Fruit fly (Drosophila melanogaster) whole organism, embryonic: ENCODE data around the gene CG13928.
A peak's percentile ranks its signal among the peaks of the same experiment; 100 is the strongest.

Experiments used
- Abd-B ChIP-seq: fragments of 200-800 bp; sonication (Bioruptor generic); optimal IDR thresholded peaks from 2 replicates; lab custom pipeline; 2018; ENCODE audit warnings: missing biosample characterization, mild to moderate bottlenecking, missing genetic modification characterization, moderate library complexity
- Aef1 ChIP-seq: fragments of 200-800 bp; sonication (Bioruptor generic); IDR thresholded peaks from 3 replicates; pipeline ENCODE4 v1.3.6; 2022; ENCODE audit warnings: missing biosample characterization, missing genetic modification characterization
- Antp ChIP-seq: fragments of 200-800 bp; sonication (Bioruptor generic); optimal IDR thresholded peaks from 3 replicates; lab custom pipeline; 2016; ENCODE audit warnings: missing biosample characterization, missing genetic modification characterization
- Bteb2 ChIP-seq: fragments of 200-800 bp; sonication (Bioruptor generic); optimal IDR thresholded peaks from 2 replicates; lab custom pipeline; 2016; ENCODE audit warnings: missing biosample characterization, missing genetic modification characterization
- CG11085 ChIP-seq: fragments of 200-800 bp; sonication (Bioruptor generic); IDR thresholded peaks from 2 replicates; pipeline ENCODE4 v1.3.6; 2022; ENCODE audit warnings: missing biosample characterization, missing genetic modification characterization
- CG11398 ChIP-seq: fragments of 200-800 bp; sonication (Bioruptor generic); optimal IDR thresholded peaks from 2 replicates; lab custom pipeline; 2016; ENCODE audit warnings: missing biosample characterization, missing genetic modification characterization
- CG12236 ChIP-seq: fragments of 200-800 bp; sonication (Bioruptor generic); optimal IDR thresholded peaks from 2 replicates; lab custom pipeline; 2016; ENCODE audit warnings: missing biosample characterization, missing genetic modification characterization
- CG12659 ChIP-seq: fragments of 200-800 bp; sonication (Bioruptor generic); optimal IDR thresholded peaks from 3 replicates; lab custom pipeline; 2017; ENCODE audit warnings: mild to moderate bottlenecking, missing biosample characterization, missing genetic modification reagents, missing genetic modification characterization
- CG12942 ChIP-seq: fragments of 200-800 bp; sonication (Bioruptor generic); optimal IDR thresholded peaks from 3 replicates; lab custom pipeline; 2016; ENCODE audit warnings: missing biosample characterization, missing genetic modification characterization
- CG14710 ChIP-seq: fragments of 200-800 bp; sonication (Bioruptor generic); optimal IDR thresholded peaks from 3 replicates; lab custom pipeline; 2019; ENCODE audit warnings: missing biosample characterization, mild to moderate bottlenecking, missing genetic modification characterization, moderate library complexity
- CG16779 ChIP-seq: fragments of 200-800 bp; sonication (Bioruptor generic); IDR thresholded peaks from 2 replicates; pipeline ENCODE4 v1.3.6; 2022; ENCODE audit warnings: missing biosample characterization, missing genetic modification characterization
- CG16813 ChIP-seq: fragments of 200-800 bp; sonication (Bioruptor generic); IDR thresholded peaks from 3 replicates; pipeline ENCODE4 v1.3.6; 2022; ENCODE audit warnings: missing biosample characterization, missing genetic modification characterization; ENCODE audit not compliant: partially characterized antibody
- CG16815 ChIP-seq: fragments of 200-800 bp; sonication (Bioruptor generic); optimal IDR thresholded peaks from 3 replicates; lab custom pipeline; 2017; ENCODE audit warnings: missing biosample characterization, mild to moderate bottlenecking, missing genetic modification characterization
- CG18476 ChIP-seq: fragments of 200-800 bp; sonication (Bioruptor generic); optimal IDR thresholded peaks from 2 replicates; lab custom pipeline; 2016; ENCODE audit warnings: missing biosample characterization, mild to moderate bottlenecking, missing genetic modification characterization
- CG18619 ChIP-seq: fragments of 200-800 bp; sonication (Bioruptor generic); optimal IDR thresholded peaks from 3 replicates; lab custom pipeline; 2017; ENCODE audit warnings: missing biosample characterization, mild to moderate bottlenecking, missing genetic modification characterization
- CG2199 ChIP-seq: fragments of 200-800 bp; sonication (Bioruptor generic); IDR thresholded peaks from 3 replicates; pipeline ENCODE4 v1.3.6; 2022; ENCODE audit warnings: missing biosample characterization, missing genetic modification characterization
- CG4328 ChIP-seq: fragments of 200-800 bp; sonication (Bioruptor generic); optimal IDR thresholded peaks from 3 replicates; lab custom pipeline; 2017; ENCODE audit warnings: missing biosample characterization, missing genetic modification reagents, missing genetic modification characterization
- CG4360 ChIP-seq: fragments of 200-800 bp; sonication (Bioruptor generic); IDR thresholded peaks from 2 replicates; pipeline ENCODE4 v1.3.6; 2022; ENCODE audit warnings: missing biosample characterization, missing genetic modification characterization
- CG4424 ChIP-seq: fragments of 200-800 bp; sonication (Bioruptor generic); optimal IDR thresholded peaks from 3 replicates; lab custom pipeline; 2016; ENCODE audit warnings: missing biosample characterization, missing genetic modification characterization
- CG4617 ChIP-seq: fragments of 200-800 bp; sonication (Bioruptor generic); optimal IDR thresholded peaks from 3 replicates; lab custom pipeline; 2016; ENCODE audit warnings: missing biosample characterization, missing genetic modification characterization, borderline replicate concordance
- CG7963 ChIP-seq: fragments of 200-800 bp; sonication (Bioruptor generic); IDR thresholded peaks from 3 replicates; pipeline ENCODE4 v1.3.6; 2022; ENCODE audit warnings: missing biosample characterization, missing genetic modification characterization; ENCODE audit not compliant: partially characterized antibody
- CG8089 ChIP-seq: fragments of 200-800 bp; sonication (Bioruptor generic); optimal IDR thresholded peaks from 3 replicates; lab custom pipeline; 2016; ENCODE audit warnings: missing biosample characterization, missing genetic modification characterization
- CG8924 ChIP-seq: fragments of 200-800 bp; optimal IDR thresholded peaks from 3 replicates; lab custom pipeline; 2019; ENCODE audit warnings: missing biosample characterization, mild to moderate bottlenecking, missing genetic modification characterization, moderate library complexity
- CG9437 ChIP-seq: fragments of 200-800 bp; sonication (Bioruptor generic); optimal IDR thresholded peaks from 2 replicates; lab custom pipeline; 2018; ENCODE audit warnings: missing biosample characterization, mild to moderate bottlenecking, missing genetic modification characterization
- CrebB ChIP-seq: fragments of 200-800 bp; sonication (Bioruptor generic); optimal IDR thresholded peaks from 3 replicates; lab custom pipeline; 2018; ENCODE audit warnings: missing biosample characterization, mild to moderate bottlenecking, missing genetic modification characterization
- Dll ChIP-seq: fragments of 200-800 bp; sonication (Bioruptor generic); IDR thresholded peaks from 4 replicates; pipeline ENCODE4 v1.3.6; 2022; ENCODE audit warnings: missing biosample characterization, missing genetic modification characterization; ENCODE audit not compliant: partially characterized antibody
- ERR ChIP-seq: fragments of 200-800 bp; sonication (Bioruptor generic); optimal IDR thresholded peaks from 2 replicates; lab custom pipeline; 2016; ENCODE audit warnings: missing biosample characterization, missing genetic modification characterization
- H2.0 ChIP-seq: fragments of 200-800 bp; sonication (Bioruptor generic); IDR thresholded peaks from 2 replicates; pipeline ENCODE4 v1.3.6; 2022; ENCODE audit warnings: missing biosample characterization, missing genetic modification characterization
- HLH54F ChIP-seq: fragments of 200-800 bp; sonication (Bioruptor generic); optimal IDR thresholded peaks from 3 replicates; lab custom pipeline; 2016; ENCODE audit warnings: missing biosample characterization, missing genetic modification characterization
- HmgZ ChIP-seq: fragments of 200-800 bp; sonication (Bioruptor generic); optimal IDR thresholded peaks from 2 replicates; lab custom pipeline; 2018; ENCODE audit warnings: missing biosample characterization, mild to moderate bottlenecking, missing genetic modification characterization
- NK7.1 ChIP-seq: fragments of 200-800 bp; sonication (Bioruptor generic); optimal IDR thresholded peaks from 3 replicates; lab custom pipeline; 2016; ENCODE audit warnings: missing biosample characterization, missing genetic modification characterization
- Rx ChIP-seq: fragments of 200-800 bp; sonication (Bioruptor generic); IDR thresholded peaks from 2 replicates; pipeline ENCODE4 v1.3.6; 2022; ENCODE audit warnings: missing biosample characterization, missing genetic modification characterization
- Side ChIP-seq: fragments of 200-800 bp; sonication (Bioruptor generic); optimal IDR thresholded peaks from 2 replicates; lab custom pipeline; 2016; ENCODE audit warnings: missing biosample characterization, missing genetic modification characterization
- Sox102F ChIP-seq: fragments of 200-800 bp; sonication (Bioruptor generic); optimal IDR thresholded peaks from 2 replicates; lab custom pipeline; 2018; ENCODE audit warnings: missing biosample characterization, mild to moderate bottlenecking, missing genetic modification characterization, moderate library complexity
- Usf ChIP-seq: fragments of 200-800 bp; sonication (Bioruptor generic); optimal IDR thresholded peaks from 2 replicates; lab custom pipeline; 2017; ENCODE audit warnings: missing genotype, missing biosample characterization, missing genetic modification characterization
- ab ChIP-seq: fragments of 200-800 bp; sonication (Bioruptor generic); optimal IDR thresholded peaks from 2 replicates; lab custom pipeline; 2016; ENCODE audit warnings: missing biosample characterization, missing genetic modification characterization
- cad ChIP-seq: fragments of >200 bp; optimal IDR thresholded peaks from 2 replicates; lab custom pipeline; 2017; ENCODE audit warnings: missing biosample characterization, missing genetic modification characterization
- cas ChIP-seq: fragments of 200-800 bp; sonication (Bioruptor generic); IDR thresholded peaks from 2 replicates; pipeline ENCODE4 v1.3.6; 2022; ENCODE audit warnings: missing biosample characterization, missing genetic modification characterization
- dimm ChIP-seq: fragments of 200-800 bp; sonication (Bioruptor generic); IDR thresholded peaks from 2 replicates; pipeline ENCODE4 v1.3.6; 2022; ENCODE audit warnings: missing biosample characterization, missing genetic modification characterization
- esg ChIP-seq: fragments of 200-800 bp; sonication (Bioruptor generic); conservative IDR thresholded peaks from 2 replicates; pipeline ENCODE4 v1.3.6; 2022; ENCODE audit warnings: missing biosample characterization, missing genetic modification characterization
- eyg ChIP-seq: fragments of 200-800 bp; sonication (Bioruptor generic); optimal IDR thresholded peaks from 3 replicates; lab custom pipeline; 2016; ENCODE audit warnings: missing biosample characterization, missing genetic modification characterization
- fd96Cb ChIP-seq: fragments of 200-800 bp; sonication (Bioruptor generic); optimal IDR thresholded peaks from 2 replicates; lab custom pipeline; 2018; ENCODE audit warnings: missing biosample characterization, mild to moderate bottlenecking, missing genetic modification characterization, moderate library complexity
- h ChIP-seq: fragments of >200 bp; optimal IDR thresholded peaks from 2 replicates; lab custom pipeline; 2017
- kah ChIP-seq: fragments of 200-800 bp; sonication (Bioruptor generic); optimal IDR thresholded peaks from 2 replicates; lab custom pipeline; 2018; ENCODE audit warnings: missing biosample characterization, mild to moderate bottlenecking, missing genetic modification characterization
- lmd ChIP-seq: fragments of 200-800 bp; sonication (Bioruptor generic); IDR thresholded peaks from 2 replicates; pipeline ENCODE4 v1.3.6; 2022; ENCODE audit warnings: missing biosample characterization, missing genetic modification characterization
- otp ChIP-seq: fragments of 200-800 bp; sonication (Bioruptor generic); IDR thresholded peaks from 3 replicates; pipeline ENCODE4, ENCODE4 v1.3.6; 2022; ENCODE audit warnings: missing biosample characterization, missing genetic modification characterization
- pnt ChIP-seq: fragments of 200-800 bp; sonication (Bioruptor generic); optimal IDR thresholded peaks from 3 replicates; lab custom pipeline; 2016; ENCODE audit warnings: missing biosample characterization, missing genetic modification characterization
- row ChIP-seq: fragments of 200-800 bp; sonication (Bioruptor generic); IDR thresholded peaks from 3 replicates; pipeline ENCODE4 v1.3.6; 2022; ENCODE audit warnings: missing biosample characterization, missing genetic modification characterization
- stwl ChIP-seq: fragments of 200-800 bp; sonication (Bioruptor generic); optimal IDR thresholded peaks from 3 replicates; lab custom pipeline; 2018; ENCODE audit warnings: missing biosample characterization, mild to moderate bottlenecking, missing genetic modification characterization, moderate library complexity
- tgo ChIP-seq: fragments of 200-800 bp; sonication (Bioruptor generic); IDR thresholded peaks from 3 replicates; pipeline ENCODE4 v1.3.6; 2022; ENCODE audit warnings: missing biosample characterization, missing genetic modification characterization
- zen2 ChIP-seq: fragments of 200-800 bp; sonication (Bioruptor generic); IDR thresholded peaks from 3 replicates; pipeline ENCODE4 v1.3.6; 2022; ENCODE audit warnings: missing biosample characterization, missing genetic modification characterization; ENCODE audit not compliant: partially characterized antibody
- zf30C ChIP-seq: fragments of 200-800 bp; sonication (Bioruptor generic); optimal IDR thresholded peaks from 3 replicates; lab custom pipeline; 2018; ENCODE audit warnings: missing biosample characterization, mild to moderate bottlenecking, missing genetic modification characterization

Gene CG13928

DNA sequence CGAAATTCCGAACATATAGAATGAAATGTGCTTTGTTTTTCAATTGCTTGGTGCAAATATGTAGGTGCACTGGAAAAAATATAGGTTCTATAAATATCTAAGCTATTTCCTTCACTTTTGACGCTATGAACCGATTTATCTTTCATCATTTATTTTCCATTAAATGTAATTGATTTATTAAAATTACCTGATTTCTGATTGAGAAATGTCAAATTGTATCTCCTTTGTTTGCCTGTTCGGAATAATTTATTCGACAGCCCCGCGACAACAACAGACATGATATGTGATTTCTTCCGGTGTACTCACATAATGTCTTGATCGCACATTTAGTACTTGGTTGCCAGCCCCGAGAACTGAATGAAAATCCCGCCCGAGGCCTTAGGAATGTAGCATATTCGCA lies 18.6 kb downstream of the CG13928 start (continued):
- peak; percentile 15 for TF ChIP-seq fd96Cb (tag; lab: Kevin White, UChicago)
- peak; percentile 54 for TF ChIP-seq row (GFP tag; lab: Robert Waterston, UW)
- TF ChIP-seq CG8089 (GFP tag; lab: Kevin White, UChicago), result no peak
- TF ChIP-seq H2.0 (GFP tag; lab: Robert Waterston, UW), result peak; percentile 37; the same call in 1 of the 2 replicates
- no peak for TF ChIP-seq dimm (GFP tag; lab: Robert Waterston, UW)
- TF ChIP-seq CG14710 (tag; lab: Kevin White, UChicago), result no peak
- TF ChIP-seq CG16813, result no peak
- no peak for TF ChIP-seq esg (GFP tag; lab: Robert Waterston, UW)
- no peak for TF ChIP-seq CrebB (tag; lab: Kevin White, UChicago)
- no peak for TF ChIP-seq CG4360 (GFP tag; lab: Robert Waterston, UW)
- no peak for TF ChIP-seq CG12942 (GFP tag; lab: Kevin White, UChicago)
- TF ChIP-seq pnt (GFP tag; lab: Kevin White, UChicago), result no peak
- no peak for TF ChIP-seq CG4328 (GFP tag; lab: Kevin White, UChicago)
- TF ChIP-seq cad, result no peak
- TF ChIP-seq CG4617, result no peak
- peak; percentile 26 for TF ChIP-seq CG18619
- no peak for TF ChIP-seq cas (GFP tag; lab: Robert Waterston, UW)
- peak; percentile 32 for TF ChIP-seq Bteb2 (GFP tag; lab: Kevin White, UChicago)
- no peak for TF ChIP-seq Antp (GFP tag; lab: Kevin White, UChicago)
- no peak for TF ChIP-seq CG7963 (GFP tag; lab: Robert Waterston, UW)
- peak; percentile 12 for TF ChIP-seq CG4424 (GFP tag; lab: Kevin White, UChicago)
- 0 out of 2 replicates have a peak, but pooled peaks have one; percentile 38 for TF ChIP-seq CG11085 (GFP tag; lab: Robert Waterston, UW)
- TF ChIP-seq zen2, result no peak
- peak; percentile 32 for TF ChIP-seq Sox102F (GFP tag; lab: Kevin White, UChicago)
- no peak for TF ChIP-seq CG2199
- TF ChIP-seq Usf (GFP tag; lab: Kevin White, UChicago), result no peak
- peak; percentile 14 for TF ChIP-seq CG16815 (GFP tag; lab: Kevin White, UChicago)
- TF ChIP-seq Aef1 (GFP tag; lab: Robert Waterston, UW), result peak; percentile 31; the same call in 1 of the 3 replicates
- TF ChIP-seq HLH54F (GFP tag; lab: Kevin White, UChicago), result peak; percentile 22
- no peak for TF ChIP-seq CG11398
- TF ChIP-seq CG16779, result no peak
- TF ChIP-seq ab (GFP tag; lab: Kevin White, UChicago), result no peak
- TF ChIP-seq CG9437 (GFP tag; lab: Kevin White, UChicago), result peak; percentile 4
- TF ChIP-seq CG18476 (GFP tag; lab: Kevin White, UChicago), result no peak
- no peak for TF ChIP-seq HmgZ (tag; lab: Kevin White, UChicago)
- no peak for TF ChIP-seq kah
- TF ChIP-seq NK7.1 (GFP tag; lab: Kevin White, UChicago), result no peak
- no peak for TF ChIP-seq Rx (GFP tag; lab: Robert Waterston, UW)
- TF ChIP-seq CG12659 (GFP tag; lab: Kevin White, UChicago), result peak; percentile 31
- peak; percentile 68; the same call in 1 of the 2 replicates for TF ChIP-seq lmd
- peak; percentile 41; the same call in 1 of the 3 replicates for TF ChIP-seq tgo (GFP tag; lab: Robert Waterston, UW)
- no peak for TF ChIP-seq stwl
- TF ChIP-seq ERR (GFP tag; lab: Kevin White, UChicago), result no peak
- TF ChIP-seq CG8924 (tag; lab: Kevin White, UChicago), result peak; percentile 32
- no peak for TF ChIP-seq Dll (GFP tag; lab: Robert Waterston, UW)
- no peak for TF ChIP-seq Side
- no peak for TF ChIP-seq otp (GFP tag; lab: Robert Waterston, UW)
- no peak for TF ChIP-seq h
- no peak for TF ChIP-seq eyg (GFP tag; lab: Kevin White, UChicago)
- no peak for TF ChIP-seq zf30C
- TF ChIP-seq Abd-B, result no peak
- no peak for TF ChIP-seq CG12236 (GFP tag; lab: Kevin White, UChicago)
